Worm (Caenorhabditis elegans) whole organism, early embryonic: ENCODE measurements around the gene srxa-10.

Experiments used
- B0310.2 ChIP-seq: sonication (generic microtip); optimal IDR thresholded peaks from 2 replicates; lab custom pipeline; 2016; ENCODE audit warnings: mild to moderate bottlenecking, missing genetic modification characterization, missing compliant biosample characterization
- F13C5.2 ChIP-seq: sonication (generic microtip); optimal IDR thresholded peaks from 2 replicates; lab custom pipeline; 2017; ENCODE audit warnings: mild to moderate bottlenecking, missing genetic modification characterization, inconsistent platforms, missing compliant biosample characterization
- aly-1 ChIP-seq: sonication (generic microtip); optimal IDR thresholded peaks from 2 replicates; lab custom pipeline; 2016; ENCODE audit warnings: missing genetic modification characterization, missing compliant biosample characterization
- ama-1 ChIP-seq: fragments of 150-350 bp; optimal IDR thresholded peaks from 2 replicates; lab custom pipeline; 2014
- ceh-13 ChIP-seq: fragments of 200-800 bp; sonication (Bioruptor generic); optimal IDR thresholded peaks from 2 replicates; lab custom pipeline; 2018; ENCODE audit warnings: mild to moderate bottlenecking, missing genetic modification characterization, missing compliant biosample characterization
- ceh-36 ChIP-seq: sonication (generic microtip); optimal IDR thresholded peaks from 2 replicates; lab custom pipeline; 2016; ENCODE audit warnings: missing genetic modification characterization, inconsistent platforms, missing compliant biosample characterization
- ets-7 ChIP-seq: sonication (generic microtip); optimal IDR thresholded peaks from 2 replicates; lab custom pipeline; 2016; ENCODE audit warnings: missing genotype, missing genetic modification characterization, missing compliant biosample characterization
- flt-1 ChIP-seq: fragments of 200-800 bp; sonication (Bioruptor generic); IDR thresholded peaks from 2 replicates; pipeline ENCODE4 v1.3.6; 2022; ENCODE audit warnings: missing genetic modification characterization, missing compliant biosample characterization
- hmbx-1 ChIP-seq: sonication (generic microtip); optimal IDR thresholded peaks from 2 replicates; lab custom pipeline; 2016; ENCODE audit warnings: mild to moderate bottlenecking, missing genetic modification characterization, missing compliant biosample characterization
- hmg-4 ChIP-seq: fragments of 200-800 bp; sonication (Bioruptor generic); optimal IDR thresholded peaks from 2 replicates; lab custom pipeline; 2018; ENCODE audit warnings: mild to moderate bottlenecking, missing genetic modification characterization, missing compliant biosample characterization
- hnd-1 ChIP-seq: sonication (generic microtip); optimal IDR thresholded peaks from 2 replicates; lab custom pipeline; 2016; ENCODE audit warnings: missing genetic modification characterization, missing compliant biosample characterization
- pes-1 ChIP-seq: fragments of 200-800 bp; sonication (Bioruptor generic); IDR thresholded peaks from 2 replicates; pipeline ENCODE4 v1.3.6; 2022; ENCODE audit warnings: missing genetic modification reagents, missing genetic modification characterization, missing compliant biosample characterization
- scrt-1 ChIP-seq: fragments of 200-800 bp; sonication (Bioruptor generic); IDR thresholded peaks from 2 replicates; pipeline ENCODE4 v1.3.6; 2022; ENCODE audit warnings: missing genetic modification characterization, missing compliant biosample characterization
- sea-1 ChIP-seq: fragments of 200-800 bp; sonication (Bioruptor generic); conservative IDR thresholded peaks from 2 replicates; pipeline ENCODE4 v1.3.6; 2022; ENCODE audit warnings: missing genetic modification characterization, missing compliant biosample characterization
- tbx-11 ChIP-seq: fragments of 200-800 bp; sonication (Bioruptor generic); IDR thresholded peaks from 2 replicates; pipeline ENCODE4 v1.3.6; 2022; ENCODE audit warnings: missing genetic modification characterization, missing compliant biosample characterization
- tbx-37 ChIP-seq: fragments of 200-800 bp; sonication (Bioruptor generic); conservative IDR thresholded peaks from 2 replicates; pipeline ENCODE4 v1.3.6; 2022; ENCODE audit warnings: missing genetic modification reagents, missing genetic modification characterization, missing compliant biosample characterization
- tra-4 ChIP-seq: sonication (generic microtip); optimal IDR thresholded peaks from 2 replicates; lab custom pipeline; 2017; ENCODE audit warnings: missing genetic modification characterization, missing compliant biosample characterization

srxa-10 gene

DNA sequence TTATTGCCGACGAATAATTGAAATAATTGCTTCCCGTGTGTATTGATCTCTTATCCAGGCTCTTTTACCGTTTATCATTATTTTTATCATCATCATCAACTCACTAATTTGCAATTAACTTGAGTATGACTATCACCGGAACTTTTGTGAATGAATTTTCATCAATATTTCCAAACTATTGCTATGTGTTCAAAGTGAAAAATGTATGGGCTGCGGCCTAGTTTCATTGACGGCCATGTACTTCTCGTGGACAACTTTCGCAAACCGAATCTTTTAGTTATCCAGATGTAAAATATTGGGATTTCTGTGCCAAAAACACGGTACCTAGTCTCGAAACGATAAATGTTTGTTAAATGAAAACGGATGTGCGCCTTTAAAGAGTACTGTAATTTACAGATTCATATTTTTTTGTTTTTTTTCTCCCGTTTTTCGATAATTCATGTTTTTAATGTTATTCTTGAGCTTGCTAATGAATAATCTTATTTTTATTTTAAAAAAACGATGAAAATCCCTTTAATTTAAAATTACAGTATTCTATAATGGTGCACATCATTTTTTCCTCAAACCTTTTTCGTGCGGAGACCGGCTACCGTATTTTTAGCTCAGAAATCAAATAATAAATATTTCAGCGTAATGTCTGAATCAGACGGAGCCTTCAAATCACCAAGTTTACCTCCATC lies 2.3 kb upstream of the srxa-10 start, which contains the start of gene ZK632.2:
Gene ZK632.2 (plus strand): TSS at position 630 of the 680 bp plus-strand sequence.
- TF ChIP-seq ets-7 (tag; lab: Kevin White, UChicago) (no peak), tra-4 (no peak), flt-1 (GFP tag; lab: Robert Waterston, UW) (no peak), B0310.2 (tag; lab: Kevin White, UChicago) (no peak), hnd-1 (tag; lab: Kevin White, UChicago) (no peak), ama-1 (lab: Kevin White, UChicago) (no peak), hmg-4 (GFP tag; lab: Kevin White, UChicago) (no peak), sea-1 (GFP tag; lab: Robert Waterston, UW) (no peak), pes-1 (GFP tag; lab: Robert Waterston, UW) (no peak), hmbx-1 (tag; lab: Kevin White, UChicago) (no peak), tbx-11 (GFP tag; lab: Robert Waterston, UW) (no peak), aly-1 (tag; lab: Kevin White, UChicago) (no peak), tbx-37 (GFP tag; lab: Robert Waterston, UW) (no peak), ceh-13 (GFP tag; lab: Kevin White, UChicago) (no peak), ceh-36 (tag; lab: Kevin White, UChicago) (no peak), scrt-1 (GFP tag; lab: Robert Waterston, UW) (no peak), F13C5.2 (no peak)

DNA sequence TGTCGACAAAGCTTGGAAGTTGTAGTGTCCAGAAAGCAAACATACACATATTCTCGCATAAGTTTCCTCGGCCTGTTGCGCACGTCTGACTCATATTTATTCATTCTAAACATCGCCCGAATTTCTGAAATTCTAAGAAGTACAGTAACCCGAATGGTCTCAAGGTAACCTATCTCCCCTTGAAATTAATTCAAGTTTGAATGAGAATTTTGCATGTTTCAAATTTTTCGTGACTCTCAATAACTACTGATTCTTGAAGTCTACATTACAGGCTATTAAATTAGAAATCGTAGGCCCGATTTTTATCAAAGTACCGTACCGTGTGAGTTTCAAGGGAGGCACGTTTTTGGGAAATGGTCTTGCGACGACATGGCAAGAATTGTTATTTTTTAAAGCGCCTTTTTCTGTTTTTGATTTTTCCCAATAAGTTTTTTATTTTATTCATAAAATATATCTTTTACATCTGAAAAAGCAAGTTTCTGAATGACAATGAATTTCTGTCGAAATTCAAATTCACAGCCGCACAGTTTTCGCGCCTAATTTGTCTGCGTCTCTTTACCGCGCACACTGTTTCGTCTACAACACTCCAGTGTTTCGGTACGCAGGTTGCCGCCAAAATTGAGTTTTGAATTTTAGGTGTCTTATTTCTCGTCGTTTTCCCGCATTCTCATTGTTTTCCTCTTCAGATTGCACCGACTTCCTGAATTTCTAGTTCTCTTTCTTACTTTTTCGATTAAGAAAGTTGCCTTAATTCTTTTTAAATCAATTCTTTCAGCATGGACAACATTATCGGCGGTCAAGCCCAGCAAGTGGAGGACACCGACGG lies 2.5 kb downstream of the srxa-10 start, which contains the start of the genes R10E11.9 and mcm-6:
Gene R10E11.9 (minus strand): TSS at position 51 of the 826 bp plus-strand sequence.
Gene mcm-6 (plus strand): TSS at position 776 of the 826 bp plus-strand sequence.
- TF ChIP-seq tbx-11 (GFP tag; lab: Robert Waterston, UW), result no peak

DNA sequence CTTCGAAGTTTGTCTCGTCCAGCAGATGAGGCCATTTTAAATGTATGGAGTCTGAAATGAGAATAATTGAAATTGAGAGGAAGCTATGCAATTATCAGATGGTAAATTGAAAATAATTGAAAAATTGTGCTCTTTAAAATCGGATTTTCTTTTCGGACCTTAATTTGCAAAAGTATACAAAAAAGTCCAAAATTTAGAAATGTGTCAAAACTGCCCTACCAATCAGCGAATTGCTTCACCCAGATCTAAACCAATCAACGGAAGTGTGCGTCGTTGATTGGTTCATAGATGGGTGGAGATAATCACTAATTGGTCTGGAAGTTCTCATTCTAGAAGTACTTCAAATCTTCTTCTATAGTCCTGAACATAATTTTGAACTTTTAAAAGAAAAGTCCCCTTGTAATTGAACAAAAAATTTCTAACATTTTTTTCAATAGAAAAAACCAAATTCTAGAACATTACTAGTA lies 6.7 kb downstream of the srxa-10 start, which contains the start of gene R10E11.5:
Gene R10E11.5 (minus strand): TSS at position 51 of the 467 bp plus-strand sequence.
- TF ChIP-seq flt-1 (GFP tag; lab: Robert Waterston, UW) (no peak), tra-4 (no peak), hmg-4 (GFP tag; lab: Kevin White, UChicago) (no peak), tbx-11 (GFP tag; lab: Robert Waterston, UW) (no peak), scrt-1 (GFP tag; lab: Robert Waterston, UW) (no peak), ama-1 (lab: Kevin White, UChicago) (no peak), hmbx-1 (tag; lab: Kevin White, UChicago) (no peak)

DNA sequence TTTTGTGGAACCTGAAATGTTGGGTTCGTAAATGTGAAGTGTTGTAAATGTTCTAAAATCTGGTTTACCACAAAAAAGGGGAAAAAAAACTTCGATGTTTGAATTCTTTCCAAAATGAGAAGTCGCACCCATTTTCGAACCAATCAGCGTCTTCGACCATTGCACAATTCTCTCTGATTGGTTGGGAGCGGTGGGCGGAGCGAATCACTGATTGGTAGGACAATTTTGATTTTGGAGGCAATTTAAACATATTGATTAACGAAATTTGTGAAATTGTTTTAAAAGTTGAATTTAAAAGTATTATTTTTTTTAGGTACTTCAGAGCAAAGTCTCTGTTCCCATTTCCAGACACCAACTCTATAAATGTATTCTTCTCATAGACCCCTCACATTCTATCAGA lies 7.3 kb downstream of the srxa-10 start:
- TF ChIP-seq pes-1 (GFP tag; lab: Robert Waterston, UW), result no peak
- no peak for TF ChIP-seq aly-1 (tag; lab: Kevin White, UChicago)

DNA sequence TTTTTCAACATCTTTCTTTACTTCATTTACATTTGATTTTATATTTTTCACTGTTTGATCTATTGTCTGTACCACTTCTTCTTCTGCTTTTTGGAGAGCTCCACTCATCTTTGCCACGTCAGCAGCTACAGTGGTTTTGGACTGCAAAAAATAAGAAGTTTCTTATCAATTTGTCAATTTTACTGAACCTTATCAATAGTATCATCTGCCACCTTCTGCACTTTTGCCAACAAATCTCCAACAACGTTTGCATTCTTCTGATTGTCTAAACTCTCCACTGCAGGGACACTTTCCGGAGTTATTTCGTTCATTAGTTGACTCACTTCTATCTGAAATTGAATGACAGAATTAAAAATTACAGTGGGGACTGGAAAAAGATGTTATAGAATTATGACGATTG lies 9.6 kb downstream of the srxa-10 start:
- no peak for TF ChIP-seq hmbx-1 (tag; lab: Kevin White, UChicago)
- no peak for TF ChIP-seq sea-1 (GFP tag; lab: Robert Waterston, UW)
- TF ChIP-seq ceh-36 (tag; lab: Kevin White, UChicago), result no peak
- no peak for TF ChIP-seq tra-4
- TF ChIP-seq tbx-11 (GFP tag; lab: Robert Waterston, UW), result no peak
- no peak for TF ChIP-seq ama-1 (lab: Kevin White, UChicago)
- TF ChIP-seq ets-7 (tag; lab: Kevin White, UChicago), result no peak
- TF ChIP-seq B0310.2 (tag; lab: Kevin White, UChicago), result no peak
- no peak for TF ChIP-seq pes-1 (GFP tag; lab: Robert Waterston, UW)
- no peak for TF ChIP-seq hmg-4 (GFP tag; lab: Kevin White, UChicago)
- TF ChIP-seq tbx-37 (GFP tag; lab: Robert Waterston, UW), result no peak
- no peak for TF ChIP-seq F13C5.2
- TF ChIP-seq hnd-1 (tag; lab: Kevin White, UChicago), result no peak
- TF ChIP-seq scrt-1 (GFP tag; lab: Robert Waterston, UW), result no peak

DNA sequence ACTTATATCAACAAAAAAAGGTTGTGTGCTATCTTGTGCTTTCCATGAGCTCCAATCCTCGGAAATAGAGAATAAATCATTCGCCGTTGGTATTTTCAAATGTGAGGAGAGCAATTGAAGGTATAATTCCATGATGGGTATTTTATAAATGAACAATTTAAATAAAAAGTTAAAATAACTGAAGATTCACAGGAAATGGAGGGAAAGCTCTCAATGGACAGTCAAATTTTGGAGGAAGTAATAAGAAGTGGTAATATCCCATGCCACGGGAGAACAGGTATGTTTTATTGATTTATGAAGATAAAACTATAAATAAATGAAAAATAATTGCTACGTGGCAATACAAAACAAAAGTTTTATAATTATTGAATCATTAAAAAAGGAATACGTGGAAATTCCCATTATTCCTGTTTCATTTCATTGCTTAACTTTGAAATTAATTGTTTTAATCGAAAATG lies 13.2 kb downstream of the srxa-10 start:
- TF ChIP-seq sea-1 (GFP tag; lab: Robert Waterston, UW), result no peak
- TF ChIP-seq ama-1 (lab: Kevin White, UChicago), result no peak
- no peak for TF ChIP-seq hmbx-1 (tag; lab: Kevin White, UChicago)
- no peak for TF ChIP-seq aly-1 (tag; lab: Kevin White, UChicago)
- TF ChIP-seq F13C5.2, result no peak
- TF ChIP-seq pes-1 (GFP tag; lab: Robert Waterston, UW), result no peak
- no peak for TF ChIP-seq B0310.2 (tag; lab: Kevin White, UChicago)
- TF ChIP-seq ets-7 (tag; lab: Kevin White, UChicago), result no peak
- TF ChIP-seq ceh-13 (GFP tag; lab: Kevin White, UChicago), result no peak
- TF ChIP-seq tbx-37 (GFP tag; lab: Robert Waterston, UW), result no peak
- TF ChIP-seq flt-1 (GFP tag; lab: Robert Waterston, UW), result no peak
- TF ChIP-seq tra-4, result no peak
- TF ChIP-seq scrt-1 (GFP tag; lab: Robert Waterston, UW), result no peak
- TF ChIP-seq ceh-36 (tag; lab: Kevin White, UChicago), result no peak
- TF ChIP-seq hmg-4 (GFP tag; lab: Kevin White, UChicago), result no peak
- no peak for TF ChIP-seq hnd-1 (tag; lab: Kevin White, UChicago)
- TF ChIP-seq tbx-11 (GFP tag; lab: Robert Waterston, UW), result no peak
